Worm (Caenorhabditis elegans) whole organism, early embryonic: ENCODE data around the gene fbxb-16.
"Not testable (repeated sequence)": the region's sequence is repeated elsewhere in the genome, so short reads cannot be mapped to it uniquely, and the experiment has no call there.

Experiments used
- B0310.2 ChIP-seq: sonication (generic microtip); optimal IDR thresholded peaks from 2 replicates; lab custom pipeline; 2016; ENCODE audit warnings: mild to moderate bottlenecking, missing genetic modification characterization, missing compliant biosample characterization
- F13C5.2 ChIP-seq: sonication (generic microtip); optimal IDR thresholded peaks from 2 replicates; lab custom pipeline; 2017; ENCODE audit warnings: mild to moderate bottlenecking, missing genetic modification characterization, inconsistent platforms, missing compliant biosample characterization
- aly-1 ChIP-seq: sonication (generic microtip); optimal IDR thresholded peaks from 2 replicates; lab custom pipeline; 2016; ENCODE audit warnings: missing genetic modification characterization, missing compliant biosample characterization
- ama-1 ChIP-seq: fragments of 150-350 bp; optimal IDR thresholded peaks from 2 replicates; lab custom pipeline; 2014
- ceh-13 ChIP-seq: fragments of 200-800 bp; sonication (Bioruptor generic); optimal IDR thresholded peaks from 2 replicates; lab custom pipeline; 2018; ENCODE audit warnings: mild to moderate bottlenecking, missing genetic modification characterization, missing compliant biosample characterization
- ceh-36 ChIP-seq: sonication (generic microtip); optimal IDR thresholded peaks from 2 replicates; lab custom pipeline; 2016; ENCODE audit warnings: missing genetic modification characterization, inconsistent platforms, missing compliant biosample characterization
- ets-7 ChIP-seq: sonication (generic microtip); optimal IDR thresholded peaks from 2 replicates; lab custom pipeline; 2016; ENCODE audit warnings: missing genotype, missing genetic modification characterization, missing compliant biosample characterization
- flt-1 ChIP-seq: fragments of 200-800 bp; sonication (Bioruptor generic); IDR thresholded peaks from 2 replicates; pipeline ENCODE4 v1.3.6; 2022; ENCODE audit warnings: missing genetic modification characterization, missing compliant biosample characterization
- hmbx-1 ChIP-seq: sonication (generic microtip); optimal IDR thresholded peaks from 2 replicates; lab custom pipeline; 2016; ENCODE audit warnings: mild to moderate bottlenecking, missing genetic modification characterization, missing compliant biosample characterization
- hmg-4 ChIP-seq: fragments of 200-800 bp; sonication (Bioruptor generic); optimal IDR thresholded peaks from 2 replicates; lab custom pipeline; 2018; ENCODE audit warnings: mild to moderate bottlenecking, missing genetic modification characterization, missing compliant biosample characterization
- hnd-1 ChIP-seq: sonication (generic microtip); optimal IDR thresholded peaks from 2 replicates; lab custom pipeline; 2016; ENCODE audit warnings: missing genetic modification characterization, missing compliant biosample characterization
- pes-1 ChIP-seq: fragments of 200-800 bp; sonication (Bioruptor generic); IDR thresholded peaks from 2 replicates; pipeline ENCODE4 v1.3.6; 2022; ENCODE audit warnings: missing genetic modification reagents, missing genetic modification characterization, missing compliant biosample characterization
- scrt-1 ChIP-seq: fragments of 200-800 bp; sonication (Bioruptor generic); IDR thresholded peaks from 2 replicates; pipeline ENCODE4 v1.3.6; 2022; ENCODE audit warnings: missing genetic modification characterization, missing compliant biosample characterization
- sea-1 ChIP-seq: fragments of 200-800 bp; sonication (Bioruptor generic); conservative IDR thresholded peaks from 2 replicates; pipeline ENCODE4 v1.3.6; 2022; ENCODE audit warnings: missing genetic modification characterization, missing compliant biosample characterization
- tbx-11 ChIP-seq: fragments of 200-800 bp; sonication (Bioruptor generic); IDR thresholded peaks from 2 replicates; pipeline ENCODE4 v1.3.6; 2022; ENCODE audit warnings: missing genetic modification characterization, missing compliant biosample characterization
- tbx-37 ChIP-seq: fragments of 200-800 bp; sonication (Bioruptor generic); conservative IDR thresholded peaks from 2 replicates; pipeline ENCODE4 v1.3.6; 2022; ENCODE audit warnings: missing genetic modification reagents, missing genetic modification characterization, missing compliant biosample characterization
- tra-4 ChIP-seq: sonication (generic microtip); optimal IDR thresholded peaks from 2 replicates; lab custom pipeline; 2017; ENCODE audit warnings: missing genetic modification characterization, missing compliant biosample characterization

Gene fbxb-16

DNA sequence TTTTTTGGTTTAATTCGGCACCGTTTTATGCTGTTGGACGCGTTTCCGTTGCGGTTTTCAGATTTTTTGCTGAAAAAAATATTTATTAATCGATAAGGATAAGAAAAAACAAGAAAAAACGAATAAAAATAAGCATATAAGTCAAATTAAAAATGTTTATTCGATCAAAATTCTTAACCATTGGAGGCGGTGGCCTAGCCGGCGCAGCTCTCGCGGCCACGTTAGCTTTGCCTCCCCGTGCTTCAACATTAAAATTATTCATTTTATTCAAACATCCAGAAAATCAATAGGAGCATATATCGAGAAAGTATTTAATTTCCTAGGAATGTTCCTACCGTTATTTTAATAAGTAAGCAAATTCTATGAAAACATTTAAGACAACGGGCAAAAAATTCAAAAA is 11.2 kb upstream of the fbxb-16 start, which contains the start of gene ZC204.14:
ZC204.14 (minus strand) TSS at position 69 of the 400 bp plus-strand sequence.
- TF ChIP-seq pes-1 (GFP tag; lab: Robert Waterston, UW), result no peak
- TF ChIP-seq tbx-11 (GFP tag; lab: Robert Waterston, UW), result no peak
- TF ChIP-seq B0310.2 (tag; lab: Kevin White, UChicago), result no peak
- no peak for TF ChIP-seq ets-7 (tag; lab: Kevin White, UChicago)
- no peak for TF ChIP-seq ceh-36
- no peak for TF ChIP-seq F13C5.2 (tag; lab: Kevin White, UChicago)
- no peak for TF ChIP-seq aly-1 (tag; lab: Kevin White, UChicago)
- TF ChIP-seq scrt-1 (GFP tag; lab: Robert Waterston, UW), result no peak
- no peak for TF ChIP-seq flt-1 (GFP tag; lab: Robert Waterston, UW)
- TF ChIP-seq ama-1, result no peak
- TF ChIP-seq hnd-1 (tag; lab: Kevin White, UChicago), result no peak
- no peak for TF ChIP-seq hmbx-1 (tag; lab: Kevin White, UChicago)
- no peak for TF ChIP-seq tbx-37 (GFP tag; lab: Robert Waterston, UW)

DNA sequence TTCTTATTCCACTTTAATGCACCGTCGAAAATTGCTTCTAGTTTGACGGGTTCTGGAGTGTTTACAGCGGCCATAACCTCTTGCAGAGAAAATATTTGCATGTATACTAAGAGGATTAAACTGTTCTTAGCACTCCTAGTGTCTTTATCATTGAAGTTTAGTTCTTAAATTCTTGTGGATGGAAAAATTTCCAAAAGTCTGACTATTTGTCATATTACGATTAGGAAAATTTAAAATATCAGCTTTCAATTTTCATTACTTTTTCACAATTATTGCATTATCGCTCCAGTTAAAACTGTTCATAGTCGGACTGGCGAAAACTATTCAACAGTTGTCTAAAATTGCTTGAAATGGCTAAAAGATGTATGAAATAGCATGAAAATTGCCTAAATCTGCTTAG is 9.2 kb upstream of the fbxb-16 start, which contains the start of gene ZC204.13:
ZC204.13 (minus strand) TSS at position 101 of the 400 bp plus-strand sequence.
- not testable (repeated sequence) for TF ChIP-seq aly-1 (tag; lab: Kevin White, UChicago); hmg-4 (GFP tag; lab: Kevin White, UChicago); hmbx-1 (tag; lab: Kevin White, UChicago)

DNA sequence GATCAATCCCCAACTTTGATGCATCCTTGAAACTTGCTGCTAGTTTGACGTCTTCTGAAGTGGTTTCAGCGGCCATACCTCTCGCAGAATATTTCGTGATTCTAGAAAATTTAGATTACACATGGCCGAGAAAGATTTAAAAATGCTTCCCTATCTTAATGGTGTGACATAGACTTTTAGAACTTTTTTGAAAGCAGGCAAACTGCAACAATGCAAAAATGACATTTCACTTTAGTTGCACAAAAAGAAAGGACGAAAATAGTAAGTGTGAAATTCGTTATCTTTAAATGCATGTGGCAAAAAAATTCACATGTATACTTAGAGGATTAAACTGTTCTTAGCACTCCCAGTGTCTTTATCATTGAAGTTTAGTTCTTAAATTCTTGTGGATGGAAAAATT is 5.5 kb upstream of the fbxb-16 start, which contains the start of gene ZC204.12:
ZC204.12 (minus strand) TSS at position 101 of the 400 bp plus-strand sequence.
- no peak for TF ChIP-seq tra-4 (tag; lab: Kevin White, UChicago)
- no peak for TF ChIP-seq ets-7 (tag; lab: Kevin White, UChicago)
- no peak for TF ChIP-seq F13C5.2 (tag; lab: Kevin White, UChicago)
- no peak for TF ChIP-seq ceh-13 (GFP tag; lab: Kevin White, UChicago)
- no peak for TF ChIP-seq tbx-11 (GFP tag; lab: Robert Waterston, UW)
- no peak for TF ChIP-seq hmg-4 (GFP tag; lab: Kevin White, UChicago)
- TF ChIP-seq ama-1, result no peak
- TF ChIP-seq scrt-1 (GFP tag; lab: Robert Waterston, UW), result no peak
- TF ChIP-seq flt-1 (GFP tag; lab: Robert Waterston, UW), result no peak
- no peak for TF ChIP-seq sea-1 (GFP tag; lab: Robert Waterston, UW)
- no peak for TF ChIP-seq aly-1 (tag; lab: Kevin White, UChicago)
- TF ChIP-seq hmbx-1 (tag; lab: Kevin White, UChicago), result no peak
- TF ChIP-seq tbx-37 (GFP tag; lab: Robert Waterston, UW), result no peak
- TF ChIP-seq B0310.2 (tag; lab: Kevin White, UChicago), result no peak
- no peak for TF ChIP-seq ceh-36
- TF ChIP-seq pes-1 (GFP tag; lab: Robert Waterston, UW), result no peak
- no peak for TF ChIP-seq hnd-1 (tag; lab: Kevin White, UChicago)

DNA sequence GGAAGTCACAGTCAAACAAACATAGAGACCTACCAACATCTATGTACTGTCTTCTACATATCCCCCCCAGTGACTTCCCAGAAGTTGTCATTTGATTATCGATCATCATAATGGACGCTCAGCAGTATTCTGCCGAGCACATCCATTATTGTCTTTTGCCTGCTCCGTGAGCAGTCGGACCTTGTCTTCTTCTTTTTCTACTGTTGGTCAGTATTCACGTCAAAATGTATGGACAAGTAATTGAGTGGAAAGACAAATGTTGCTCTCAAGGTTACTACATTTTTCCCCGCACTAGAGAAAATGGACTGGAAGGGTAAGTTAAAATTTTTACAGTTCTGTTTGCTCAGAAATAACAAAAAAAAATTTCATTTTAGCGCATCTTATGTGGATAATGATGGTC is 3.2 kb upstream of the fbxb-16 start, which contains the start of gene btb-12:
btb-12 (plus strand) TSS at position 301 of the 400 bp plus-strand sequence.
- TF ChIP-seq pes-1 (GFP tag; lab: Robert Waterston, UW), result no peak
- no peak for TF ChIP-seq tra-4 (tag; lab: Kevin White, UChicago)
- TF ChIP-seq tbx-37 (GFP tag; lab: Robert Waterston, UW), result no peak
- TF ChIP-seq aly-1 (tag; lab: Kevin White, UChicago), result no peak
- TF ChIP-seq scrt-1 (GFP tag; lab: Robert Waterston, UW), result no peak
- no peak for TF ChIP-seq sea-1 (GFP tag; lab: Robert Waterston, UW)
- no peak for TF ChIP-seq ceh-13 (GFP tag; lab: Kevin White, UChicago)
- no peak for TF ChIP-seq B0310.2 (tag; lab: Kevin White, UChicago)
- no peak for TF ChIP-seq flt-1 (GFP tag; lab: Robert Waterston, UW)
- TF ChIP-seq tbx-11 (GFP tag; lab: Robert Waterston, UW), result no peak
- TF ChIP-seq hnd-1 (tag; lab: Kevin White, UChicago), result no peak

DNA sequence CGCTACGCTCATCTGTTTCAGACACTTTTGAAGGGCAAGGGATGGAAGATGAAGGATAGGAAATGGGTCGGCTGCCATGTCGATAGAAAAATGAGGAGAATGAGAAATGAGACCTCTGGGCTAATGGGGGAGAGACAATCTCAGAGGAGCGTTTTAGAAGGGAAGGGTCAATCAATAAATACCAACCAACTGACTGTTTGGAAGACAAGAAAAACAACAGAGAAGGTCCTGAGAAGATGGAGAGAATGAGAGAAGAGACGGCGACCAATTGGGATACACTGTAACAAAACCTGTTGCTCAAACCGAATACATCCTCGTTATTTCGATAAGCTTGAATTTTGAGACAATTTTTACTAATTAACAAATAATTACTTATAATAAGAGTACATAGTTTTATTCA is 1.7 kb upstream of the fbxb-16 start, which contains the start of gene fbxb-15:
fbxb-15 (minus strand) TSS at position 101 of the 400 bp plus-strand sequence.
- TF ChIP-seq F13C5.2 (tag; lab: Kevin White, UChicago) (no peak), ceh-36 (no peak), hmbx-1 (tag; lab: Kevin White, UChicago) (no peak), aly-1 (tag; lab: Kevin White, UChicago) (no peak), tra-4 (tag; lab: Kevin White, UChicago) (no peak), flt-1 (GFP tag; lab: Robert Waterston, UW) (no peak), tbx-37 (GFP tag; lab: Robert Waterston, UW) (no peak), B0310.2 (tag; lab: Kevin White, UChicago) (no peak), sea-1 (GFP tag; lab: Robert Waterston, UW) (no peak), pes-1 (GFP tag; lab: Robert Waterston, UW) (no peak), scrt-1 (GFP tag; lab: Robert Waterston, UW) (no peak), hnd-1 (tag; lab: Kevin White, UChicago) (no peak), ets-7 (tag; lab: Kevin White, UChicago) (no peak)

DNA sequence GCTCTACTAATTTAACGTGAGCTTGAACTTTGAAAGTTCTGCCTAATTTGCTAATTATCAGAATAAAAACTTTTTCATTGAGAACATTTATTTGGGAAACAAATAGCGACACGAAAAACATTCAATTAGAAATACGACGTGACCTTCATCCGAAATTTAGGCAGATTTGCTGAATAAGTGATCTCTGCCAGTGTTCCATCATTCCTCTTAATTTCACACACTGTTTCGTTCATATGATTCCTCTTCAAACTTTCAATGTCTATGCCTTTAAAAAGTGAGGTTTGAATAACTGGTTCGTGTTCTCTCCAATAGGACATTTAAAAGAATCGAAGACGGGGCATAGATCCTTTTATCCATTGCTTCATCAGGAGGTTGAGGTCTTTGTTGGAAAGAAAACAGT is 1.2 kb downstream of the fbxb-16 start, which contains the start of gene fbxb-20:
fbxb-20 (minus strand) TSS at position 101 of the 400 bp plus-strand sequence.
- no peak for TF ChIP-seq tbx-11 (GFP tag; lab: Robert Waterston, UW)
- no peak for TF ChIP-seq ama-1
- TF ChIP-seq ets-7 (tag; lab: Kevin White, UChicago), result no peak
- TF ChIP-seq hmbx-1 (tag; lab: Kevin White, UChicago), result no peak
- TF ChIP-seq ceh-36, result no peak
- TF ChIP-seq aly-1 (tag; lab: Kevin White, UChicago), result no peak
- TF ChIP-seq scrt-1 (GFP tag; lab: Robert Waterston, UW), result no peak
- no peak for TF ChIP-seq hnd-1 (tag; lab: Kevin White, UChicago)

DNA sequence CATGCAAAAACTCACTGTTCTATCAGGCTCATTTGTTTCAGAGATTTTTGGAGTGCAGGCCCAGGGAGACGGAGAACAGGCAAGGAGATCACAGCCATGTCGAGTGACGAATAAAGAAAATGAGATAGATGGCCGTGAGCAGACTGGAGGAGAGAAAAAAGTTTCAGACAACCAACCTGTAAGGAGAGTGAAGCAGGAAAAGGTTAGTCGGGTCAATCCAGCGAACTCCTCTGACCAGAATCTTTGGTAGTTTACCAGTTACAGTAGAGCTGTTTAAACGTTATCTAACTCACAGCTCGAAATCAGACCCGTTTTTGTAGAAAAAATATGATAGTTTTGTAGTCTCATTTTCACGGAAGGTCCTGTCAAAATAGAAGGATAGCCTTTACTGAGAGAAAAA is 2.9 kb downstream of the fbxb-16 start, which contains the start of gene fbxb-21:
fbxb-21 (minus strand) TSS at position 101 of the 400 bp plus-strand sequence.
- TF ChIP-seq B0310.2 (tag; lab: Kevin White, UChicago) (no peak), ceh-13 (GFP tag; lab: Kevin White, UChicago) (no peak), tbx-37 (GFP tag; lab: Robert Waterston, UW) (no peak), ama-1 (no peak), scrt-1 (GFP tag; lab: Robert Waterston, UW) (no peak), hnd-1 (tag; lab: Kevin White, UChicago) (no peak), F13C5.2 (tag; lab: Kevin White, UChicago) (no peak), flt-1 (GFP tag; lab: Robert Waterston, UW) (no peak), tra-4 (tag; lab: Kevin White, UChicago) (no peak), ceh-36 (no peak), pes-1 (GFP tag; lab: Robert Waterston, UW) (no peak), hmg-4 (GFP tag; lab: Kevin White, UChicago) (no peak), tbx-11 (GFP tag; lab: Robert Waterston, UW) (no peak)
